Worm (Caenorhabditis elegans) whole organism, L3 larva: ENCODE results near the gene mtm-9.
A peak's percentile ranks its signal among the peaks of the same experiment; 100 is the strongest.

Source experiments
- R02D3.7 ChIP-seq: fragments of 150-350 bp; optimal IDR thresholded peaks from 2 replicates; lab custom pipeline; 2014; ENCODE audit warnings: missing biosample characterization, missing genetic modification characterization
- ZK546.5 ChIP-seq: sonication (generic microtip); optimal IDR thresholded peaks from 2 replicates; lab custom pipeline; 2017; ENCODE audit warnings: missing biosample characterization, missing genetic modification characterization
- ama-1 ChIP-seq: fragments of 150-350 bp; optimal IDR thresholded peaks from 2 replicates; lab custom pipeline; 2018
- ceh-16 ChIP-seq: sonication (generic microtip); optimal IDR thresholded peaks from 2 replicates; lab custom pipeline; 2017; ENCODE audit warnings: missing biosample characterization, missing genetic modification characterization
- ceh-28 ChIP-seq: fragments of 150-350 bp; optimal IDR thresholded peaks from 2 replicates; lab custom pipeline; 2014; ENCODE audit warnings: missing biosample characterization, missing genetic modification reagents, missing genetic modification characterization
- ceh-82 ChIP-seq: fragments of 150-350 bp; optimal IDR thresholded peaks from 2 replicates; lab custom pipeline; 2014; ENCODE audit warnings: missing biosample characterization, missing genetic modification characterization
- ceh-9 ChIP-seq: sonication (generic microtip); optimal IDR thresholded peaks from 2 replicates; lab custom pipeline; 2018; ENCODE audit warnings: missing biosample characterization, missing genetic modification characterization
- daf-12 ChIP-seq: fragments of 150-350 bp; optimal IDR thresholded peaks from 2 replicates; lab custom pipeline; 2014; ENCODE audit warnings: missing biosample characterization, missing genetic modification reagents, missing genetic modification characterization
- elt-1 ChIP-seq: fragments of 150-350 bp; optimal IDR thresholded peaks from 2 replicates; lab custom pipeline; 2014; ENCODE audit warnings: missing biosample characterization, missing genetic modification characterization
- elt-2 ChIP-seq: sonication (generic microtip); optimal IDR thresholded peaks from 2 replicates; lab custom pipeline; 2016; ENCODE audit warnings: missing genetic modification reagents, mild to moderate bottlenecking, missing genetic modification characterization, missing compliant biosample characterization
- elt-3 ChIP-seq, 3 experiments: fragments of 150-350 bp in 1 of 3; sonication (generic microtip) in 2 of 3; optimal IDR thresholded peaks; 2 replicates in 2 of 3; 4 replicates in 1 of 3; lab custom pipeline; 2014 to 2017; ENCODE audit warnings: missing biosample characterization in 3 of 3, missing genetic modification characterization in 3 of 3
- eor-1 ChIP-seq, 2 experiments: fragments of 150-350 bp; optimal IDR thresholded peaks; 2 replicates each; lab custom pipeline; 2014 to 2018; ENCODE audit warnings: missing biosample characterization in 2 of 2, missing genetic modification characterization in 2 of 2
- fkh-2 ChIP-seq: fragments of 150-350 bp; optimal IDR thresholded peaks from 2 replicates; lab custom pipeline; 2014; ENCODE audit warnings: missing biosample characterization, missing genetic modification reagents, missing genetic modification characterization
- fos-1 ChIP-seq: fragments of 150-350 bp; optimal IDR thresholded peaks from 2 replicates; lab custom pipeline; 2014; ENCODE audit warnings: missing biosample characterization, missing genetic modification characterization
- jun-1 ChIP-seq: fragments of 150-350 bp; optimal IDR thresholded peaks from 2 replicates; lab custom pipeline; 2014; ENCODE audit warnings: missing biosample characterization, missing genetic modification reagents, missing genetic modification characterization
- lin-39 ChIP-seq: fragments of 150-350 bp; optimal IDR thresholded peaks from 2 replicates; lab custom pipeline; 2018; ENCODE audit warnings: missing biosample characterization, missing genetic modification reagents, missing genetic modification characterization
- lsy-12 ChIP-seq: sonication (generic microtip); optimal IDR thresholded peaks from 2 replicates; lab custom pipeline; 2016; ENCODE audit warnings: mild to moderate bottlenecking, missing genetic modification characterization, missing compliant biosample characterization
- mdl-1 ChIP-seq: fragments of 150-350 bp; optimal IDR thresholded peaks from 2 replicates; lab custom pipeline; 2014; ENCODE audit warnings: missing biosample characterization, missing genetic modification characterization
- mml-1 ChIP-seq: fragments of 150-350 bp; sonication (generic microtip); optimal IDR thresholded peaks from 3 replicates; lab custom pipeline; 2014; ENCODE audit warnings: missing biosample characterization, missing genetic modification characterization
- nfya-1 ChIP-seq: sonication (generic microtip); optimal IDR thresholded peaks from 2 replicates; lab custom pipeline; 2017; ENCODE audit warnings: missing genetic modification characterization, mild to moderate bottlenecking, missing compliant biosample characterization, antibody characterized with exemption, moderate library complexity; ENCODE audit not compliant: insufficient read depth
- nhr-11 ChIP-seq: fragments of 150-350 bp; optimal IDR thresholded peaks from 2 replicates; lab custom pipeline; 2014; ENCODE audit warnings: missing biosample characterization, missing genetic modification characterization
- nhr-23 ChIP-seq: fragments of 150-350 bp; optimal IDR thresholded peaks from 2 replicates; lab custom pipeline; 2014; ENCODE audit warnings: missing biosample characterization, missing genetic modification reagents, missing genetic modification characterization
- nhr-237 ChIP-seq: fragments of 150-350 bp; optimal IDR thresholded peaks from 2 replicates; lab custom pipeline; 2014; ENCODE audit warnings: missing biosample characterization, missing genetic modification characterization
- nhr-25 ChIP-seq: sonication (generic microtip); optimal IDR thresholded peaks from 2 replicates; lab custom pipeline; 2017; ENCODE audit warnings: missing biosample characterization, missing genetic modification characterization
- nhr-43 ChIP-seq: sonication (generic microtip); optimal IDR thresholded peaks from 2 replicates; lab custom pipeline; 2016; ENCODE audit warnings: mild to moderate bottlenecking, missing genetic modification characterization, missing compliant biosample characterization; ENCODE audit not compliant: poor library complexity, severe bottlenecking
- nhr-76 ChIP-seq: fragments of 150-350 bp; sonication (generic microtip); optimal IDR thresholded peaks from 5 replicates; lab custom pipeline; 2014; ENCODE audit warnings: missing biosample characterization, missing genetic modification characterization
- nhr-77 ChIP-seq: fragments of 150-350 bp; optimal IDR thresholded peaks from 2 replicates; lab custom pipeline; 2014; ENCODE audit warnings: missing biosample characterization, missing genetic modification characterization
- pha-4 ChIP-seq: fragments of 150-350 bp; optimal IDR thresholded peaks from 2 replicates; lab custom pipeline; 2014; ENCODE audit warnings: missing biosample characterization, missing genetic modification reagents, missing genetic modification characterization
- pqm-1 ChIP-seq: fragments of 150-350 bp; optimal IDR thresholded peaks from 2 replicates; lab custom pipeline; 2017; ENCODE audit warnings: missing biosample characterization, missing genetic modification characterization, inconsistent platforms
- sea-2 ChIP-seq: fragments of 150-350 bp; sonication (generic microtip); optimal IDR thresholded peaks from 4 replicates; lab custom pipeline; 2014; ENCODE audit warnings: missing biosample characterization, missing genetic modification reagents, missing genetic modification characterization
- unc-62 ChIP-seq: fragments of 150-350 bp; sonication (generic microtip); optimal IDR thresholded peaks from 4 replicates; lab custom pipeline; 2014; ENCODE audit warnings: missing biosample characterization, missing genetic modification reagents, missing genetic modification characterization
- zag-1 ChIP-seq: fragments of 150-350 bp; optimal IDR thresholded peaks from 2 replicates; lab custom pipeline; 2014; ENCODE audit warnings: missing biosample characterization, missing genetic modification characterization
- ztf-4 ChIP-seq: fragments of 150-350 bp; optimal IDR thresholded peaks from 2 replicates; lab custom pipeline; 2014; ENCODE audit warnings: missing biosample characterization, missing genetic modification characterization

mtm-9 gene

ce11 chrV:3704688-3705087 is 38.7 kb upstream of the mtm-9 start, which contains the start of gene lin-40:
Gene lin-40, plus strand, starts transcription at chrV:3704988.
- TF ChIP-seq elt-1 (tag; lab: Kevin White, UChicago) = no peak
- no peak for TF ChIP-seq mdl-1 (tag; lab: Kevin White, UChicago)
- TF ChIP-seq ceh-82 = no peak
- TF ChIP-seq nhr-23 (tag; lab: Kevin White, UChicago) = no peak
- TF ChIP-seq ZK546.5 (tag; lab: Kevin White, UChicago) = no peak
- TF ChIP-seq nhr-77 = no peak
- TF ChIP-seq elt-3 (tag; optimal IDR thresholded peaks at IDR 0.05; lab: Kevin White, UChicago) = no peak
- no peak for TF ChIP-seq fkh-2 (tag; lab: Kevin White, UChicago)
- no peak for TF ChIP-seq ceh-28 (tag; lab: Kevin White, UChicago)
- no peak for TF ChIP-seq daf-12
- no peak for TF ChIP-seq elt-2 (tag; lab: Kevin White, UChicago)
- TF ChIP-seq pha-4 (tag; lab: Kevin White, UChicago) = no peak

ce11 chrV:3706167-3706566 is 37.2 kb upstream of the mtm-9 start:
- TF ChIP-seq ceh-9 (tag; lab: Kevin White, UChicago) (no peak), ama-1 (lab: Kevin White, UChicago) (no peak), elt-3 (tag; optimal IDR thresholded peaks at IDR 0.05; lab: Kevin White, UChicago) (no peak), ztf-4 (no peak), jun-1 (tag; lab: Kevin White, UChicago) (no peak), nhr-43 (tag; lab: Kevin White, UChicago) (no peak), ceh-28 (tag; lab: Kevin White, UChicago) (no peak), R02D3.7 (tag; lab: Kevin White, UChicago) (no peak), zag-1 (tag; lab: Kevin White, UChicago) (no peak), unc-62 (GFP tag; lab: Kevin White, UChicago) (no peak), nhr-25 (tag; lab: Kevin White, UChicago) (no peak), mdl-1 (tag; lab: Kevin White, UChicago) (no peak), sea-2 (GFP tag; lab: Kevin White, UChicago) (no peak), nhr-11 (tag; lab: Kevin White, UChicago) (no peak)

- TF ChIP-seq nhr-77 (no peak), nhr-11 (tag; lab: Kevin White, UChicago) (no peak), fos-1 (tag; lab: Kevin White, UChicago) (no peak), eor-1 (tag; optimal IDR thresholded peaks at IDR 0.05; lab: Kevin White, UChicago) (no peak), unc-62 (GFP tag; lab: Kevin White, UChicago) (no peak), ceh-9 (tag; lab: Kevin White, UChicago) (no peak), elt-2 (tag; lab: Kevin White, UChicago) (no peak), ceh-28 (tag; lab: Kevin White, UChicago) (no peak)
- TF ChIP-seq, all 47 proteins: peak for 0
These were observed 36.5 kb upstream of the mtm-9 start for ce11 chrV:3706893-3707292.

- TF ChIP-seq nfya-1 = peak; percentile 60
These were observed 35.8 kb upstream of the mtm-9 start for ce11 chrV:3707560-3707959.

- TF ChIP-seq mml-1 (tag; lab: Kevin White, UChicago) = no peak
- TF ChIP-seq elt-2 (tag; lab: Kevin White, UChicago) = no peak
- no peak for TF ChIP-seq lin-39 (tag; lab: Kevin White, UChicago)
- TF ChIP-seq nhr-43 (tag; lab: Kevin White, UChicago) = no peak
- no peak for TF ChIP-seq lsy-12
- no peak for TF ChIP-seq ceh-16
- TF ChIP-seq ceh-9 (tag; lab: Kevin White, UChicago) = no peak
- no peak for TF ChIP-seq ztf-4
- TF ChIP-seq pqm-1 (tag; lab: Kevin White, UChicago) = no peak
- TF ChIP-seq nhr-76 (tag; lab: Kevin White, UChicago) = no peak
- no peak for TF ChIP-seq nhr-237 (tag; lab: Kevin White, UChicago)
These were observed 31.8 kb upstream of the mtm-9 start for ce11 chrV:3711544-3711943.
